Fruit fly (Drosophila melanogaster): ENCODE results near the gene CG46465.

Gene CG46465

DNA sequence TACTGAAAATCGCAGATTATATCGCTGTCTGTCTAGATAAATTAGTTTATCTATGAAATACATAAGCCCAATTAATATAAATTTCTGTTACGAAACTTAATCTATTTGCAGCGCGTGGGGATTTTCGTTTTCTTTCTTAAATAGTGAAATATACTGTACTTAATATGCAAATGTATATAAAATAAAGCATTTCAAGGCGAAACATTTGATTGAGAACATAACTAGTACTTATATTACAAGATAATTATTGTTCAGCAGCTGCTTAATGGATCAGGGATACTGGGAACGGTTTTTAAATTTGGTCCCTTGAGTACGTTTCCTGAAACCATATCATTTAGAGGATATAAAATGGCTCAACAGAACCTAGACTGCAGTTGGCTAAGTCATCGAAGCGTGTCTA, at the start of gene CG46465:
CG46465 (plus strand) TSS at position 301 of the 400 bp plus-strand sequence.
- TF ChIP-seq CTCF (optimal IDR thresholded peaks at IDR 0.05) (no peak), CG8478 (optimal IDR thresholded peaks at IDR 0.05) (no peak)

DNA sequence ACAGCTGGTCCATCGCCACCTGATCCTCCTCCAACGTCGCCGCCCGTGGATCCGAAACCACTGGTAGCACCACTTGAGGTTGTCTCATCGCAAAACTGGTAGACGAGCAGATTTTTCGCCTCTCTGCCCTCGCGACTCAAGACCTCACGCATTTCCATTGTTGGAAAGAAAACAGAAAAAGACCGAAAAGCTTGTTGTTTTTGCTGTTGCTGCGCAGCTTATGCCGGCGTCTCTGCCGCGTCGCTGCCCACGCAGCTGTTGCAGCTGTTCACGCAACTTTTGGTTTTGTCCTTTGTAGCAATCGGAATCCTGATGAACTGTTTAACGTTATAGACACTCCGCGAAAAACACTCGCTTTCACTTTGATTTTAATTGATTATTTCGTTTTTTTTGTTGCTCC, 49.0 kb upstream of the CG46465 start:
- TF ChIP-seq CTCF (optimal IDR thresholded peaks at IDR 0.05) (no peak), CG8478 (optimal IDR thresholded peaks at IDR 0.05) (no peak)

DNA sequence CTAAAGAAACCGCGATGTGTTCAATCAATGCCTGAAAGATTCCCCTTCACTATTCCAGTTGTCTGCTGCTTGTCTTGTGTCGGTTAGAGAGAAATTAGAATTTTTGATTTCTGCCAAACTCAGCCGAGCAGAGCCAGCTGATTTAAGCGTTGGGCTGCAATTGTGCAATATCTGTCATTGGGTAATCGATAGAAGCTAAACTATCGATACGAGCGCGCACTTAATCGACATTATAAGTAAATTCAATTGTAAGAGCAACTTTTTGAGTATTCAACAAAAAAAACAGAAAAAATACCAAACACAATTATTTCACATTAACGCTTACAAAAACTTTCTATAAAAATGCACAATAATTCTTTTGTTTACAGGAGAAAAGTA, 48.5 kb upstream of the CG46465 start, which contains the start of gene ssp3:
ssp3 (minus strand) TSS at position 164 of the 378 bp plus-strand sequence.
- TF ChIP-seq CTCF (optimal IDR thresholded peaks at IDR 0.05): no peak
- TF ChIP-seq CG8478 (optimal IDR thresholded peaks at IDR 0.05): no peak

DNA sequence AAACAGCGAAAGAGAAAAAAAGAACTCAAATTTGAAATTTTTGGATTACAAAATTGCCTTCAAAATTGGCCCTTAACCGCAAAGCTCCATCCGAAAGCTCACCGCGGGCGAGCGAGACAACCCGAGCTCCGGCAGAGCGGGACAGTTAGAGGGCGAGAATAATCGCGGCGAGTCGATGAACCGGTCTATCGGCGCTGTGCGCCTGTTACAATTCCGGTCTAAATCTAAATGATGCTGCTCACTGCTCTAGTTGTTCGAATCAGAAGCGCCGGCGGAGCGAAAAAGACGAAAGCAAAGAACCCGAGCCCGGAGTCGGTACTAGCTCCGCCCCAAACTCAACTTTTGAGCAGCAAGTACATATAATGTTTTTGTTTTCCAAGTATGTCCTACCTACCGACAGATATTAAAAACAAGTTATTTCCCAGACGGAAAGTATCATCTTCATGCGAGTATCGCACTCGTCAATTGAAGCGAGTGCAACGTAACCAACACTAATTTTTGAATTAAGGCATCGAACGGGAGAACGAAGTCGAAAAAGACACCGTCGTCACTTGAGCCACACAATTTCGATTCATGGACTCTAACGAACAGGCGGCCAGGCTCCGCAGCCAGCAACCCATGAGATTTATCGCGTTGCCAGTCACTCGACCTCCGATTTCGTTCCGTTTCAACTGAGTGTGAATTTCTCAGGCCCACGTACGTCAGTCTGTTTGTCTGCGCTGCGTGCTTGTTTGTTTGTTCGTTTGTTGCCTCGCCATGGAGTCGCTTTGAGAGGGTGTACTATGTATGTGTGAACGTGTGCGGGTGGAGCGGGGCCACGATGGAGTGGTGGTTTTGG, 47.9 kb upstream of the CG46465 start:
- TF ChIP-seq CG8478 (optimal IDR thresholded peaks at IDR 0.05): no peak
- TF ChIP-seq CTCF (optimal IDR thresholded peaks at IDR 0.05): no peak

DNA sequence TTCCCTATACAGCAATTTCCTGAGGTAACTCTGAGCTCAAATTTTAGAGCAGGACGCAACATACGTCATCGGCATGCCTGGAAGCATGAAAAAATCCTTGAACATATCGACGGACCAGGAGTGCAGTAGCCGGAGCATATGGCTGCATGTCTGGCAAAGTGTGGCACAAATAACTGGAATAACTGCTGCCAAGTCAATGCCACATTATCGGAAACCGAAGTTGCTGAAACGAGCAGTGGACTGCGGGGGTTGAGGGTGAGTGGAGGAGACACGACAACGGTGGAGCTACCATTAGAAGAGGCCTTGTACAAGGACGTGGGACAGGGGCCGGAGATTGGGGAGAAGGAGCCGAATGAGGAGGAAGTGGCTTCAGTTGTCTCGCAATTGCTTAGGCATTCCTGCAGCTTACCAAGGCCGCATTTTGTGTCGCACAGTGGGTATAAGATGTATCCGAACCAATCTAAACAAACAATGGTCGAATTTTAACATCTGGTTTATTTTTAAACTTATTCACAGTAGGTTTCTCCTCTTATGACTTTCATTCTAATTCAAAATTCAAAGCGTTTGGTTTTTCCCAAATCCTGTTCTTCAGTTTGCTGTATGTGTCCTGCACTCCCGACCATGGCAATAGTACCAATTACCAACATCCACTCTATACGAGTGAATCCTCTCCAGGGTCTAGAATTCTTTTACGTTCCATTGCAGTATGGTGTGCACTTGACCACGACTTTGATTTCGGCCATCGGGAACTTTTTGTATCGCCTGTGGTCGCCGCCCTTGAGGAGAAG, 46.3 kb upstream of the CG46465 start, which contains the start of gene CG46304:
CG46304 (plus strand) TSS at position 541 of the 788 bp plus-strand sequence.
- TF ChIP-seq CTCF (optimal IDR thresholded peaks at IDR 0.05) (no peak), CG8478 (optimal IDR thresholded peaks at IDR 0.05) (no peak)

DNA sequence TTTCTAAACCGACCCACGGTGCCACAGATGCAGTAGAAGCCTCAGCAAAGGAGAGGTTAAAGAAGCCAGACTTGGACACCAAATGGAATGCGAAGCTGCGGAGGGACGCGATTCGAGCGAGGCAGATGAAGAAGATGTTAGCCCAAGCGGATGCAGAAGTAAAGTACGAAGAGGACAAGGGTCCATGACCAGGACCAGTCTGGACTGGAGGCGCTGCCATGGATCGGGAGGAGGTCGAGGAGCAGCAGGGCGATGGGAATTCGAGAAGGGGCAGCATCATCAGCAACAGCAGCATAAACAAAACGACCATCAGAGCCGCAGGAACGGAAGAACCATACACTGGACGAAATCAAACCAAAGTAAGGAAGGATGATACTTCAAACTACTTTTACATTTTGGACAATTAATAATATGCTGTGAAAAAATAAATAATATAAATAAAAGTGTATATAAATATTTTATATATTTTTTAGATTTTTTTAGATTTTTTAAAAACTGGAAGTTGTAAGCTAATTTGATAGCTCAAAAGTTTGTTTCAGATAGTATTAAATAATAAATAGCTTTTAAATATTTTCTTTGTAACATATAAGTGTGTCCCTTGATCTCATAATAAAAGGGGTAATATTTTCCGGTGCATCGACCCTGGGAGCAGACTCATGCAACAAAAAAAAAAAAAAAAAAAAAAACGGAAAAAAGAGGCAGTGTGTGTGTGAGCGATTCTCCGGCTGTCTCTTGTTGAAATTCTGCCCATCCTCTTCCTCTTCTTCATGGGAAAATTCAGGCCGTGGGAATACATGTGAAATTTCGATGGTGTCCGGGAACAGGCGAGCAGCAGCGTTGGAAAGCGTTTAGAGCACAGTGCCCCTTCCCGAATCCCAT, 45.4 kb upstream of the CG46465 start:
- no peak for TF ChIP-seq CG8478 (optimal IDR thresholded peaks at IDR 0.05)
- TF ChIP-seq CTCF (optimal IDR thresholded peaks at IDR 0.05): no peak

DNA sequence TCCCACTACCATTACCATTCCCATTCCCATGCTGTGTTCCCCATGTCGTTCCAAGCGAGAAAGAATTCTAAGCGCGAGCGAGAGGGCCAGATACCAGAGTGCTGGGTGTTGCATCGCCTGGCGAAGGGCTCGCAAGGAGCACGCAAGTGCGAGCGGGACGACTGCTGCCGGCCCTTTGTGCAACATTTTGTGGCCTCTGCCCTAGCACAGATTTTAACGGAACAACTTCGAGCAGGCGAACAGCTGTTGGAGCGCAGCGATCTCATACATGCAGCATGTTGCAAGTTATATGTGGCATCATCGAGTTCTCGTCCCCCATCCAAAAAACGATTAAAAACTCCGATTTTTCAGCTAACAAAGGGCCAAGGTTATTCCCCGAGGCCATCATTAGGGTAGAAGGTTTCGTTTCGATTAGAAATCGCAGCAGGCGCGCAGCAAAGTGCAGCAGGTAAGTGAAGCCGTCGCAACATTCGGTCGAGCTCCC, 44.7 kb upstream of the CG46465 start:
- TF ChIP-seq CG8478 (optimal IDR thresholded peaks at IDR 0.05) (no peak), CTCF (optimal IDR thresholded peaks at IDR 0.05) (peak in 1 of 2 experiments; percentile 16)

DNA sequence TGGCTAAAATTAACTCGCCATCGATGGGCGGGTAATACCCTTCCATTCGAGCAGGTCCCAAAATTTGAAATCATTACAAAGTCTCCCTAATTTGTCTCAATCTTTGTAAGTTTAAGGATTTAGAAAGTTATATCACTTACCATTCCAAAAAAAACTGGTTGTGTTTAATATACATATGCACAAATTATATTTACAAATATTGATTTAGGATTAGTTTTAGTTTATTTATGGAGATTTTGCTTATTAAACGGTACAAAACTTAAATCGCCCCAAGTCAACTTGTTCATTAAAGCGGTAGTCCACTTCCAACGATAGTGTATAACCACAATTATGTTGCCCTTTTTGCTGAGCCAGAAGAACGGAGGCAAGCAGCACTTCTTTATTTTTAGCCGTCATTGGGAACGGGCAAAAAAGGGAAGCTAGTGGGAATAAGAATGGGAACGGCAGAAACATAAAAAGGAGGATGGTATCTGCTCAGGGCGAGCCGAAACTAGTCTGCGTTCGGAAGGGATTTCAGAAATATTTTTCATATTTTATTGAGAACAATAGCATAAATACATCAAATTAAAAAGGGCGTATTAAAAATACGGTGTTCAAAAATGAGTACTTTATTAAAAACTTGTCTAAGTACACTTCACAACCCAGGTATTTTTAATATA, 44.1 kb upstream of the CG46465 start:
- TF ChIP-seq CG8478 (optimal IDR thresholded peaks at IDR 0.05) (no peak), CTCF (optimal IDR thresholded peaks at IDR 0.05) (no peak)

DNA sequence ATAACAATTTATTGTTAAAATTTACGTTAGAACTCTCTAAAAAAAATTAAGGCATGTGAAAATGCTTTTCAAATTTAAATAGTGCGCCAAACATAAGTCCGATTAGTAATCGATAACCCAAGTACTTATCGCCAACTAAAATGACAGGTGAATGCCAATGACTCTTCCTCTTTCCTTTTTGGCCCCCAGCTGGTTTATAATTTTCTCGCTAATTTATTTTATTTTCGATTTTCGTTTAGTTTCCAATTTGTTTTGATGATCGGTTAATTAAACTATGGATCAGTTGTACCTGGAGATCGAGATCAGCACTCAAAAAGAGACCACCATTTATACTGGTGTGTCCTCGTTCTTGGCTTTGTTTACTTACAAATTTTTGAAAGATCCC, 43.6 kb upstream of the CG46465 start, which contains the start of gene CG10428:
CG10428 (plus strand) TSS at position 161 of the 385 bp plus-strand sequence.
- no peak for TF ChIP-seq CTCF (optimal IDR thresholded peaks at IDR 0.05)
- no peak for TF ChIP-seq CG8478 (optimal IDR thresholded peaks at IDR 0.05)

DNA sequence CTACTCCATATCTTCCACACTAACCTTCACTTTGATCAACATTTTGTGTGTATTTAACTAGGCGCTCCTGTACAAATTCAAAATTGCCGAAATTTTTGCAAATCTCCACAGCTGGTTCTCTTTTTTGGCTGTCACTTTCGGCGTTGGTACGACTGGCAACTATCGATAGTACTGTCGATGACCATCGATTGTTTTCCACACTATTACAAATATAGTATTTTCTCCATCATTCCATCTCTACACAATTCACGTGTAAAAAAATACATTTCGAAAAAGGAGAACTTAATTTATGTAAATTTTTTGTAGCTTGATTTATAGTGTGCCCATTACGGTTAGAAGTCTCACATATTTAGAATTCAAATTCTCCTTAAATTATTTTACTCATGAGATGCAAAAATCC, 40.6 kb upstream of the CG46465 start, which contains the start of gene Nedd8:
Nedd8 (minus strand) TSS at position 164 of the 400 bp plus-strand sequence.
- TF ChIP-seq CG8478 (optimal IDR thresholded peaks at IDR 0.05) (no peak), CTCF (optimal IDR thresholded peaks at IDR 0.05) (peak in 1 of 2 experiments; percentile 31)

DNA sequence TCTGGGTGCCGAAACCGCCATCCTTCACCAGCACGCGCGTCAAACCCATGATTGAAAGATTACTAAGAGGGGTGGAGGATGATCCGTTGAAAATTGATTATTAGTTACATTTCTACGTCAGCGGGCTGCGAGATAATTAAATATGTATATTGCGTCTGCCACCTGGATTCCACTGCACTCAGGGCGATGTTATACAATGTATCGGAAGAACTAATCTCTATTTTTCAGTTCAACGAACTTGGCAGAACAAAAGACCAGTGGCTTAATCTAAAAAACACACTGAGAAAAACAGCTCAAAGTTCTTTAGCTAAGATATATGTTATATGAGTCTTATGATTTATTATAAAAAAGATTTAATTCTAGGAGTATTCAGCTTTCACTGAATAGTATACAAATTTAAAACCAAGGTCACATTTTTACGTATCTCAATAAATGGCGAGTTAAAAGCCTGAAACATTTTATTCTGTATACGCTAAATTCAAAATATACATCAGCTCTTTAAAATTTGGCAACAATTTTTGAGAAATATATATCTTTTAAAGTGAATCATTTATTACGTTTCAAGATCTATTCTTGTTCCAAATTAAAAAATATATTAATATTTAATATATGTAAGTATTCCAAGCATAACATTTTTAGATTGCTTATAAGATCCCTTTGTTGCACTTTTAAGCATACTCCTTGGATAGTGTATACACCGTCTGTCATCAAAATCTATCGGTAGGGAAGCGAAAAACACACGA, 38.6 kb upstream of the CG46465 start:
- TF ChIP-seq CTCF (optimal IDR thresholded peaks at IDR 0.05): no peak

DNA sequence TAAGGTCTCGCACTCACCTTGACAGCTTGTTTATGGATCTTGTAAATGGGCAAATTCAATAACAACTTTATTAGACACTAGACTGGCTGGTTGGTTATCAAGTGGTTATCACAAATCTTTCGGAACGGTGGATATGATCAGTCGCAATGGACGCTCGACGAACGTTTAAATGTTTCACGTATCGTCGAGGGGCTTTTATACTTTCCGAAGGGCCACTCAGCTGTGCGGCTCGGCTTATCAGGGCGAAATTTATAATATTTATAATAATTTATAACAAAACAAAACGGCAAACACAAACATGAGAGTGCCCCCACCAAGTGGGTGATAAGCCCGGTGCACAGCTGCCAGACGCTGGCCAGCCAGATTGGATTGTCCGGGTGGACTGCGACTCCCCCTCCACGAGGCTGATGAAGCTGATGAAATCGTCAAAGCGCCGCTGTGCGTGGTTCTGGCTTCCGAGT, 38.0 kb upstream of the CG46465 start, which contains the start of gene CG10621:
CG10621 (minus strand) TSS at position 177 of the 461 bp plus-strand sequence.
- no peak for TF ChIP-seq CTCF (optimal IDR thresholded peaks at IDR 0.05)
- TF ChIP-seq CG8478 (optimal IDR thresholded peaks at IDR 0.05): no peak

DNA sequence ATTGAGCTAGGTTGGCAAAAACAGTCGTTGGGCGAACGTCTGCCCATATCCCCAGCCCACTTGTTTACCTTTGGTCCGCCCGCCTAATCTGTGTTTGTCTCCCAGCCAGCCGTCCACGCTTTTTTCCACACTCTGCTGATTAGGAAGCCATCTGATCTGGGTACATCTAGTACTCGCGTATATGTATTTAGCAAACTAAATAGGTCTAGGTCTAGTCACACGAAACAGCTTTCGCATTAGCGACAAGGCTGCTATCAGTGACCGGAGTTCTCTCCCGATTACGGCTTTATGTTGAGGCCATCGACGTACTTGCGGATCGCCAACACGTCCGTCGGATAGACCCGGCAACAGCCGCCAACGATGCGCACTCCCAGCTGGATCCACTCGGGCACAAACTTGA, 36.6 kb upstream of the CG46465 start:
- TF ChIP-seq CTCF (optimal IDR thresholded peaks at IDR 0.05): no peak
- no peak for TF ChIP-seq CG8478 (optimal IDR thresholded peaks at IDR 0.05)

Measured in S2 (cell line).